Worm (Caenorhabditis elegans) whole organism, L2 larva: ENCODE data around the gene sre-34.

ENCODE experiments used
- C34F6.9 ChIP-seq: fragments of 150-350 bp; optimal IDR thresholded peaks from 2 replicates; lab custom pipeline; 2014; ENCODE audit warnings: missing biosample characterization, missing genetic modification characterization
- R02D3.7 ChIP-seq: fragments of 150-350 bp; optimal IDR thresholded peaks from 2 replicates; lab custom pipeline; 2014; ENCODE audit warnings: missing biosample characterization, missing genetic modification characterization
- Y55F3AM.14 ChIP-seq: fragments of 200-800 bp; sonication (Bioruptor generic); optimal IDR thresholded peaks from 2 replicates; lab custom pipeline; 2018; ENCODE audit warnings: mild to moderate bottlenecking, missing genetic modification characterization, missing compliant biosample characterization
- alr-1 ChIP-seq: fragments of 150-350 bp; optimal IDR thresholded peaks from 2 replicates; lab custom pipeline; 2014; ENCODE audit warnings: missing biosample characterization, missing genetic modification characterization
- ama-1 ChIP-seq: fragments of 150-350 bp; optimal IDR thresholded peaks from 2 replicates; lab custom pipeline; 2018; ENCODE audit warnings: inconsistent platforms
- ceh-16 ChIP-seq: fragments of 150-350 bp; optimal IDR thresholded peaks from 2 replicates; lab custom pipeline; 2014; ENCODE audit warnings: missing biosample characterization, missing genetic modification characterization
- crh-2 ChIP-seq: sonication (generic microtip); optimal IDR thresholded peaks from 2 replicates; lab custom pipeline; 2017; ENCODE audit warnings: missing biosample characterization, missing genetic modification characterization
- egl-27 ChIP-seq: sonication (generic microtip); optimal IDR thresholded peaks from 3 replicates; lab custom pipeline; 2017; ENCODE audit warnings: missing biosample characterization, missing genetic modification reagents, missing genetic modification characterization
- elt-3 ChIP-seq: sonication (generic microtip); optimal IDR thresholded peaks from 2 replicates; lab custom pipeline; 2017; ENCODE audit warnings: missing biosample characterization, missing genetic modification characterization
- fos-1 ChIP-seq: fragments of 150-350 bp; optimal IDR thresholded peaks from 2 replicates; lab custom pipeline; 2014; ENCODE audit warnings: missing biosample characterization, missing genetic modification characterization
- gmeb-1 ChIP-seq: fragments of 150-350 bp; optimal IDR thresholded peaks from 2 replicates; lab custom pipeline; 2014; ENCODE audit warnings: missing biosample characterization, missing genetic modification characterization
- lin-11 ChIP-seq: fragments of 150-350 bp; sonication (generic microtip); optimal IDR thresholded peaks from 2 replicates; lab custom pipeline; 2014; ENCODE audit warnings: missing biosample characterization, missing genetic modification characterization, inconsistent platforms, mixed read lengths
- lin-13 ChIP-seq: fragments of 150-350 bp; optimal IDR thresholded peaks from 2 replicates; lab custom pipeline; 2014; ENCODE audit warnings: missing biosample characterization, missing genetic modification reagents, missing genetic modification characterization
- lsy-2 ChIP-seq, 2 experiments: fragments of 150-350 bp in 1 of 2; sonication (generic microtip) in 1 of 2; optimal IDR thresholded peaks; 2 replicates each; lab custom pipeline; 2014 to 2017; ENCODE audit warnings: missing biosample characterization in 2 of 2, missing genetic modification characterization in 2 of 2
- mdl-1 ChIP-seq, 2 experiments: fragments of 150-350 bp in 1 of 2; sonication (generic microtip) in 1 of 2; optimal IDR thresholded peaks; 2 replicates each; lab custom pipeline; 2017; ENCODE audit warnings: missing biosample characterization in 2 of 2, missing genetic modification characterization in 2 of 2
- nhr-10 ChIP-seq: sonication (generic microtip); optimal IDR thresholded peaks from 2 replicates; lab custom pipeline; 2017; ENCODE audit warnings: missing biosample characterization, missing genetic modification characterization
- nhr-11 ChIP-seq: fragments of 150-350 bp; optimal IDR thresholded peaks from 2 replicates; lab custom pipeline; 2014; ENCODE audit warnings: missing biosample characterization, missing genetic modification characterization
- nhr-12 ChIP-seq: fragments of 150-350 bp; optimal IDR thresholded peaks from 2 replicates; lab custom pipeline; 2014; ENCODE audit warnings: missing biosample characterization, missing genetic modification characterization
- nhr-129 ChIP-seq: fragments of 150-350 bp; optimal IDR thresholded peaks from 2 replicates; lab custom pipeline; 2014; ENCODE audit warnings: missing biosample characterization, missing genetic modification characterization
- nhr-23 ChIP-seq: fragments of 150-350 bp; optimal IDR thresholded peaks from 2 replicates; lab custom pipeline; 2014; ENCODE audit warnings: missing biosample characterization, missing genetic modification reagents, missing genetic modification characterization
- nhr-237 ChIP-seq: fragments of 150-350 bp; optimal IDR thresholded peaks from 2 replicates; lab custom pipeline; 2014; ENCODE audit warnings: missing biosample characterization, missing genetic modification characterization
- nhr-25 ChIP-seq: fragments of 150-350 bp; sonication (generic microtip); optimal IDR thresholded peaks from 3 replicates; lab custom pipeline; 2014; ENCODE audit warnings: missing biosample characterization, missing genetic modification characterization
- nhr-6 ChIP-seq: fragments of 150-350 bp; optimal IDR thresholded peaks from 2 replicates; lab custom pipeline; 2014; ENCODE audit warnings: missing biosample characterization, missing genetic modification characterization
- sem-4 ChIP-seq: fragments of 150-350 bp; optimal IDR thresholded peaks from 2 replicates; lab custom pipeline; 2014; ENCODE audit warnings: missing biosample characterization, missing genetic modification reagents, missing genetic modification characterization
- skn-1 ChIP-seq: sonication (generic microtip); optimal IDR thresholded peaks from 2 replicates; lab custom pipeline; 2017; ENCODE audit warnings: missing biosample characterization, missing genetic modification characterization
- sma-3 ChIP-seq: sonication (generic microtip); optimal IDR thresholded peaks from 2 replicates; lab custom pipeline; 2016; ENCODE audit warnings: missing genetic modification reagents, missing genetic modification characterization, missing compliant biosample characterization
- sma-9 ChIP-seq, 2 experiments: fragments of 150-350 bp in 1 of 2; sonication (generic microtip) in 1 of 2; optimal IDR thresholded peaks; 2 replicates each; lab custom pipeline; 2014 to 2016; ENCODE audit warnings: missing genetic modification characterization in 2 of 2, mild to moderate bottlenecking in 1 of 2, missing biosample characterization in 1 of 2, missing compliant biosample characterization in 1 of 2, missing genetic modification reagents in 1 of 2, moderate library complexity in 1 of 2
- snpc-4 ChIP-seq: fragments of 150-350 bp; optimal IDR thresholded peaks from 2 replicates; lab custom pipeline; 2014; ENCODE audit warnings: missing biosample characterization, missing genetic modification characterization
- unc-62 ChIP-seq: fragments of 150-350 bp; optimal IDR thresholded peaks from 2 replicates; lab custom pipeline; 2014; ENCODE audit warnings: missing biosample characterization, missing genetic modification reagents, missing genetic modification characterization

sre-34 gene

DNA sequence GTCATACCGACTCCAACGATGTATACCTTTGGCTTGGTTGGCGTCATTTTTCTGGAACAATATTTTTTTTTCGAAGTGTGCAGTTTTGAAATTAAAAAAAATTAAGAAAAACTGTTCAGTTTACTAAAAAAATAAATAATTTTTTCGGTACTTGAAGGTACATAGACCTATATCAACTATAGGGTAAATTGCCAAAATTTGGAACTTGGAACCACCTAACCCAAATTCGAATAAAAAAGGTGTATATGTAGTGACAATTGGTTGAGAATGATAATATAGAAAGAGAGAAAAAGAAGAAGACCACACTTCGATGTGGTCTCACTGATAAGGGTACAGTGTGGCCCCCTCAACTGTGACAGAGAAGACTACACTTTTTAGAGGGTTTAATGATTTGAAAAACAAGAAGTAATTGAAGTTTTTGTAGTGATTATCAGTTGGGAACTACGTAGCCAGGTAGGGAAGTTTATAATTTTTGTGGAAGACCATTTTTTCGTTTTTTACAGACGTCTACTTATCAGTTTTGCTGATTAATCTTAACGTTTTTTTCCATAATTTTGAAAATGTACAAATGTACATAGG lies 24.2 kb upstream of the sre-34 start, which contains the start of gene daf-22:
TSS of gene daf-22 (minus strand) at position 51 of the 579 bp plus-strand sequence.
- peak; percentile 28 for TF ChIP-seq sma-3 (GFP tag; lab: Kevin White, UChicago)
- peak; percentile 65 for TF ChIP-seq fos-1 (tag; lab: Kevin White, UChicago)
- TF ChIP-seq lsy-2 (tag; optimal IDR thresholded peaks at IDR 0.05; lab: Kevin White, UChicago): no peak
- TF ChIP-seq skn-1: no peak
- peak; percentile 37 for TF ChIP-seq gmeb-1 (tag; lab: Kevin White, UChicago)
- TF ChIP-seq sma-9 (GFP tag; optimal IDR thresholded peaks at IDR 0.05; lab: Kevin White, UChicago): peak; percentile 57
- no peak for TF ChIP-seq sma-9 (tag; optimal IDR thresholded peaks at IDR 0.05; lab: Kevin White, UChicago)
- no peak for TF ChIP-seq nhr-6 (tag; lab: Kevin White, UChicago)
- peak; percentile 59 for TF ChIP-seq crh-2
- no peak for TF ChIP-seq nhr-11

DNA sequence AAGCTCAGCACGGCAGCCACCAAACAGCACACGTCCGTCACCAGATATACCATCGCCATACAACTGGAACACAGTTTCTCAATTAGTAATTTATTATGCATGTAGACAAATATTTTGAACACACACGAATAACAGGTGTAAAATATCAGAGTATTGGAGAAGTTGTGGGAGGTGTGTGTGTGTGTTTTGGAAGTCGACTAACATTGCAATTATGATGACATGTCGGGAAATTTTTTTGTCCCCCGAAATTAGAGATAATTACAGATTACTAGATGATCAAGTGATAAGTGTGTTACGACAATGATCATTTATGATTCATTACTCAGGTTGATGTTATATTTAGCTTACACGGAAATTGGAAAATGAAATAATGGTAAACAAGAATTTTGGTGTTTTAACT lies 20.2 kb upstream of the sre-34 start, which contains the start of gene Y57A10C.8:
TSS of gene Y57A10C.8 (minus strand) at position 101 of the 400 bp plus-strand sequence.
- TF ChIP-seq C34F6.9 (tag; lab: Kevin White, UChicago) (no peak), nhr-237 (tag; lab: Kevin White, UChicago) (no peak), sem-4 (tag; lab: Kevin White, UChicago) (no peak), lsy-2 (tag; optimal IDR thresholded peaks at IDR 0.05; lab: Kevin White, UChicago) (no peak)

DNA sequence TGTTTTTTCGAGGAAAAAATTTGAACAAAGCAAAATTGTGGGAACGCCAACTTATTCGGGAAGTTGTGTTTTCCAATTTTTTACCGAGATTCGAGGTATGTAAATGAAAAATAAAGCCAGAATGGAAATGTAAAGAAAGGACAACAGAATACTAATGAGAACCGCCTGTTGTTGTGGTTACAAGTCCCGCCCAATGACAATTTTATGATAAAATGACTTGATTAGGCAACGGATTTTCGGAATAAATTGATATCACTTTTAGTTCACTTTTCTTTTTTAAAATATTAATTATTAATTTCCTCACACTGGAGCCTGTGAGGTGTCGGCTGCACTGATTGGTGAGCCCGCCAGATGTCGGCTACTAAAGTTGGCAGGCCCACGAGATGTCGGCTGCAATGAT lies 17.6 kb upstream of the sre-34 start, which contains the start of gene dct-12:
TSS of gene dct-12 (minus strand) at position 101 of the 400 bp plus-strand sequence.
- TF ChIP-seq lin-11 (tag; lab: Kevin White, UChicago): no peak
- TF ChIP-seq sma-3 (GFP tag; lab: Kevin White, UChicago): no peak

DNA sequence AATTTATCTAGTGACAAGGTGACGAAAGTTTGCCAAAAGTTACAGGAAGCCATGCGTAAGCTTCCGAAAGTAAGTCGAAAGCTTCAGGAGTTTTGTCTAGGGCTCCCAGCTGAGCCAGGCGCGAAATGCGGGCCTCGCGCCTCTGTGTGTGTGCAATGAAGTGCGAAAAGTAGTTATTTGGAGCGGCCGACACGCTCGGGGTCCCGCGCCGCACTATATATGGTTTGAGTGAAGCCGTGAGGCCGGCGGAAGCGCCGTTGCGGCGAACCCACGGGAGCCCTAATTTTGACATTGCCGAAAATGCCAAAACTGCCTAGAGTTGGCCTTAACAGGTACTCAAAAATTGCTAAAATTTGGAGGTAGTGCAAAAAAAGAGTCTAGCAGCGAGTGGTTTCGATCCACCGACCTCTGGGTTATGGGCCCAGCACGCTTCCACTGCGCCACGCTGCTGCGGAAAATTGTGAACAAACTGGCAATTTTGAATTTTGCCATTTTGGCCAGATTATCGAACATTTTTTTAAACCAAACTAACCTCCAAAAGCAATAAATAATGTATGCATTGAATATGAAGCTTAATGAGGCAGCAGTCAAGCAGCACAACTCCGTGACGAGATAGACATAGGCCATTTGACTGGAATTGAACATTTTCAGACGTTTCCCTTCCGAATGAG lies 14.6 kb upstream of the sre-34 start:
- no peak for TF ChIP-seq crh-2
- TF ChIP-seq nhr-129 (tag; lab: Kevin White, UChicago): no peak
- no peak for TF ChIP-seq alr-1

DNA sequence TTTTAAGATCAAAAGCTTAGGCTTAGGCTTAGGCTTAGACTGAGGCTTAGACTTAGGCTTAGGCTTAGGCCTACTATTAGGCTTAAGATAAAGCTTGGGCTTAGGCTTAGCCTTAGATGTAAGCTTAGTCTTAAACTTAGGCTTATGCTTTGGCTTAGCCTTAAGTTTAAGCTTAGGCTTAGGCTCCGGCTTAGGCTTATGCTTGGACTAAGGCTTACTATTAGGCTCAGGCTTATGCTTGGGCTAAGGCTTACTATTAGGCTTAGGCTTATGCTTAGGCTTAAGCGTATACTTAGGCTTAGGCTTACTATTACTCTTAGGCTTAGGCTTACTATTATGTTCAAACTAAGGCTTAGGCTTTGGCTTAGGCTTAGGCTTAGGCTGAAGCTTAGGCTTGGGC lies 13.2 kb upstream of the sre-34 start:
- TF ChIP-seq nhr-10 (tag; lab: Kevin White, UChicago) (no peak), ama-1 (lab: Kevin White, UChicago) (no peak), unc-62 (GFP tag; lab: Kevin White, UChicago) (no peak), nhr-11 (no peak), ceh-16 (no peak), R02D3.7 (tag; lab: Kevin White, UChicago) (no peak), nhr-25 (tag; lab: Kevin White, UChicago) (no peak), lsy-2 (tag; optimal IDR thresholded peaks at IDR 0.05; lab: Kevin White, UChicago) (no peak)

DNA sequence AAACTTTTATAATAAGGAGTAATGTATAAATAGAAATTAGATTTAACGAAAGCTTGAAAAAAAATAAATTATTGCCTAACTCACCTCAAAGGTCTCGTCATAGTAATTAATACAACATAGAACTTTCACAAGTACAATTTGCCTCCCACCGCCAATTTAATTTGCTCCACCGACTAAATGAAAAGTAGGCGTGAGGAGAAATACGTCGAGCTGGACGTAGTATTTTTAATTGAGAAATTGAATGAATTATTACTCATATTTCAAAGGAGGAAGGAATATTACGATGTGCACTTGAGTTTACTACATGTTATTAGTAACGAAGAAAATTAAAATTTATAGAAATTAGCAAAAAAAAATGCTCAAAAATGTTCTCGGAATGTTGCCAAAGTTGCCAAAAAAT lies 11.5 kb upstream of the sre-34 start, which contains the start of gene Y57A10C.9:
TSS of gene Y57A10C.9 (minus strand) at position 101 of the 400 bp plus-strand sequence.
- no peak for TF ChIP-seq unc-62 (GFP tag; lab: Kevin White, UChicago)
- TF ChIP-seq nhr-11: no peak
- TF ChIP-seq sma-9 (GFP tag; optimal IDR thresholded peaks at IDR 0.05; lab: Kevin White, UChicago): no peak
- TF ChIP-seq sma-9 (tag; optimal IDR thresholded peaks at IDR 0.05; lab: Kevin White, UChicago): no peak
- TF ChIP-seq Y55F3AM.14 (GFP tag; lab: Kevin White, UChicago): no peak
- no peak for TF ChIP-seq nhr-129 (tag; lab: Kevin White, UChicago)
- TF ChIP-seq nhr-12: no peak
- no peak for TF ChIP-seq nhr-23 (tag; lab: Kevin White, UChicago)
- TF ChIP-seq egl-27 (tag; lab: Kevin White, UChicago): no peak
- no peak for TF ChIP-seq lin-13 (GFP tag; lab: Kevin White, UChicago)
- no peak for TF ChIP-seq mdl-1 (tag; optimal IDR thresholded peaks at IDR 0.05; lab: Kevin White, UChicago)
- TF ChIP-seq skn-1: no peak
- no peak for TF ChIP-seq C34F6.9 (tag; lab: Kevin White, UChicago)
- no peak for TF ChIP-seq elt-3
- TF ChIP-seq snpc-4 (tag; lab: Kevin White, UChicago): no peak
